Fruit fly (Drosophila melanogaster): ENCODE results near the gene tws.
A peak's percentile ranks its signal among the peaks of the same experiment; 100 is the strongest.

- TF ChIP-seq CG6792 (GFP tag; optimal IDR thresholded peaks at IDR 0.05), result no peak
- no peak for TF ChIP-seq fd85E (GFP tag; optimal IDR thresholded peaks at IDR 0.05)
- no peak for TF ChIP-seq CG11762 (GFP tag; optimal IDR thresholded peaks at IDR 0.05; ENCODE audit: insufficient read depth)
- peak; percentile 21 for TF ChIP-seq Blimp-1 (GFP tag; optimal IDR thresholded peaks at IDR 0.05)
- TF ChIP-seq net (GFP tag; optimal IDR thresholded peaks at IDR 0.05), result no peak
- no peak for TF ChIP-seq Ets21C (GFP tag; optimal IDR thresholded peaks at IDR 0.05)
- no peak for TF ChIP-seq CG8119 (GFP tag; IDR thresholded peaks at IDR 0.05)
- no peak for TF ChIP-seq esn (GFP tag; optimal IDR thresholded peaks at IDR 0.05)
- no peak for TF ChIP-seq ss (GFP tag; optimal IDR thresholded peaks at IDR 0.05)
- no peak for TF ChIP-seq Met (GFP tag; optimal IDR thresholded peaks at IDR 0.05)
- no peak for TF ChIP-seq acj6 (GFP tag; optimal IDR thresholded peaks at IDR 0.05)
- TF ChIP-seq CG15336 (GFP tag; IDR thresholded peaks at IDR 0.05), result no peak
- no peak for TF ChIP-seq CG16779 (tag; optimal IDR thresholded peaks at IDR 0.05)
Observed at dm6 chr3R:10185986-10186385, 46.4 kb upstream of the tws start.

Data from whole organism, prepupa.